Worm (Caenorhabditis elegans): ENCODE measurements around the gene plr-1.

The plr-1 gene

ce11 chrIII:11452530-11452929 lies 4.1 kb upstream of the plr-1 start:
- peak; percentile 48 for TF ChIP-seq nhr-2 (tag; optimal IDR thresholded peaks at IDR 0.05)
- peak; percentile 92 for TF ChIP-seq unc-62 (GFP tag; optimal IDR thresholded peaks at IDR 0.05)
- TF ChIP-seq ham-2 (GFP tag; optimal IDR thresholded peaks at IDR 0.05) = no peak
- TF ChIP-seq ces-1 (GFP tag; optimal IDR thresholded peaks at IDR 0.05) = no peak

ce11 chrIII:11453970-11454369 lies 2.7 kb upstream of the plr-1 start:
- TF ChIP-seq flh-1 (GFP tag; optimal IDR thresholded peaks at IDR 0.05) = no peak
- no peak for TF ChIP-seq ceh-83 (GFP tag; optimal IDR thresholded peaks at IDR 0.05)
- no peak for TF ChIP-seq lsy-2 (tag; optimal IDR thresholded peaks at IDR 0.05)
- peak; percentile 19 for TF ChIP-seq unc-62 (GFP tag; optimal IDR thresholded peaks at IDR 0.05)
- no peak for TF ChIP-seq lin-32 (GFP tag; optimal IDR thresholded peaks at IDR 0.05)
- no peak for TF ChIP-seq snpc-4 (tag; optimal IDR thresholded peaks at IDR 0.05)
- TF ChIP-seq nhr-2 (tag; optimal IDR thresholded peaks at IDR 0.05) = no peak
- no peak for TF ChIP-seq hlh-1 (tag; optimal IDR thresholded peaks at IDR 0.05)
- TF ChIP-seq mab-5 (tag; optimal IDR thresholded peaks at IDR 0.05) = peak; percentile 45
- no peak for TF ChIP-seq tbx-8 (GFP tag; optimal IDR thresholded peaks at IDR 0.05)
- no peak for TF ChIP-seq elt-3 (tag; optimal IDR thresholded peaks at IDR 0.05)
- no peak for TF ChIP-seq elt-1 (tag; optimal IDR thresholded peaks at IDR 0.05; ENCODE audit: borderline replicate concordance, insufficient read depth)
- TF ChIP-seq drap-1 (GFP tag; optimal IDR thresholded peaks at IDR 0.05) = no peak
- no peak for TF ChIP-seq unc-120 (tag; optimal IDR thresholded peaks at IDR 0.05; ENCODE audit: poor library complexity, severe bottlenecking)
- no peak for TF ChIP-seq sem-2 (GFP tag; optimal IDR thresholded peaks at IDR 0.05)

ce11 chrIII:11457911-11458310 lies 1.2 kb downstream of the plr-1 start:
- TF ChIP-seq mab-5 (tag; optimal IDR thresholded peaks at IDR 0.05) (no peak), M03D4.4 (tag; optimal IDR thresholded peaks at IDR 0.05) (no peak), lin-13 (tag; optimal IDR thresholded peaks at IDR 0.05) (no peak), ceh-83 (GFP tag; optimal IDR thresholded peaks at IDR 0.05) (peak; percentile 41), lin-32 (GFP tag; optimal IDR thresholded peaks at IDR 0.05) (no peak), nhr-2 (tag; optimal IDR thresholded peaks at IDR 0.05) (no peak), cnd-1 (tag; optimal IDR thresholded peaks at IDR 0.05) (no peak), ces-1 (GFP tag; optimal IDR thresholded peaks at IDR 0.05) (peak; percentile 87), zip-8 (tag; optimal IDR thresholded peaks at IDR 0.05) (no peak), ham-2 (GFP tag; optimal IDR thresholded peaks at IDR 0.05) (no peak), sptf-1 (tag; optimal IDR thresholded peaks at IDR 0.05) (peak; percentile 24)

ce11 chrIII:11459041-11459440 lies 2.4 kb downstream of the plr-1 start:
- TF ChIP-seq ces-1 (GFP tag; optimal IDR thresholded peaks at IDR 0.05) = peak; percentile 58
- TF ChIP-seq blmp-1 (tag; optimal IDR thresholded peaks at IDR 0.05) = no peak

- TF ChIP-seq blmp-1 (tag; optimal IDR thresholded peaks at IDR 0.05) (no peak), zip-8 (tag; optimal IDR thresholded peaks at IDR 0.05) (peak; percentile 2)
These were observed 3.1 kb downstream of the plr-1 start for ce11 chrIII:11459802-11460201.

- TF ChIP-seq sem-2 (GFP tag; optimal IDR thresholded peaks at IDR 0.05) (no peak), bed-3 (GFP tag; optimal IDR thresholded peaks at IDR 0.05) (no peak), lin-32 (GFP tag; optimal IDR thresholded peaks at IDR 0.05) (no peak), mep-1 (tag; optimal IDR thresholded peaks at IDR 0.05) (no peak), unc-120 (tag; optimal IDR thresholded peaks at IDR 0.05; ENCODE audit: poor library complexity, severe bottlenecking) (no peak), unc-39 (tag; optimal IDR thresholded peaks at IDR 0.05) (no peak), ces-1 (GFP tag; optimal IDR thresholded peaks at IDR 0.05) (no peak), mab-5 (tag; optimal IDR thresholded peaks at IDR 0.05) (no peak), flh-1 (GFP tag; optimal IDR thresholded peaks at IDR 0.05) (no peak), sptf-1 (tag; optimal IDR thresholded peaks at IDR 0.05) (no peak), unc-62 (GFP tag; optimal IDR thresholded peaks at IDR 0.05) (no peak), nhr-2 (tag; optimal IDR thresholded peaks at IDR 0.05) (no peak), nhr-28 (tag; optimal IDR thresholded peaks at IDR 0.05) (no peak), elt-3 (tag; optimal IDR thresholded peaks at IDR 0.05) (no peak), ham-2 (GFP tag; optimal IDR thresholded peaks at IDR 0.05) (no peak), lsy-2 (tag; optimal IDR thresholded peaks at IDR 0.05) (no peak), lin-13 (tag; optimal IDR thresholded peaks at IDR 0.05) (no peak)
These were observed 5.7 kb downstream of the plr-1 start for ce11 chrIII:11462332-11462731.

- TF ChIP-seq M03D4.4 (tag; optimal IDR thresholded peaks at IDR 0.05) (peak; percentile 72), lin-13 (tag; optimal IDR thresholded peaks at IDR 0.05) (peak; percentile 49), ceh-83 (GFP tag; optimal IDR thresholded peaks at IDR 0.05) (peak; percentile 37), mep-1 (tag; optimal IDR thresholded peaks at IDR 0.05) (no peak), tbx-8 (GFP tag; optimal IDR thresholded peaks at IDR 0.05) (peak; percentile 16), sptf-1 (tag; optimal IDR thresholded peaks at IDR 0.05) (peak; percentile 35), blmp-1 (tag; optimal IDR thresholded peaks at IDR 0.05) (no peak)
These were observed 7.0 kb downstream of the plr-1 start for ce11 chrIII:11463726-11464125.
